In the genomic region with DNA sequence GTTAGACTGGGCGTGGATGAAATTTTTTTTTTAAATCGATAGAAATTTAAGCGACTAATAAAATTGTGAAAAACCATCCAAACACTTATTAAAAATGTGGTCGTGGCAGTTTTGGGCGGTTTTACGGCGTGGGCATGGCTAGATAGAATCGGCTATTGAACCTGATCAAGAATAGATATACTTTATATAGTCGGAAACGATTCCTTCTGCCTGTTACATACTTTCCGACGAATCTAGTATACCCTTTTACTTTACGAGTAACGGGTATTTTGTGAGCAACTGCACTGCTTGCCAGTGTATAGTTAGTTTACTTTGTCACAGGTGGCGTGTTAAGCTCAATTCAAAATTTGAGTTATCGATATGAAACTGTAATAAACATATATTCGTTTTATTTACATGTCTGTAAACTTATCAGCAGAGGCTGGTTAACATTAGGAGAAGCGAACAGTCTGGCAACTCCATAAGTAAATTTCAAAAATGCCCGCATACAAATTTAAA, we compare ENCODE assay signal across 1 fruit fly cellular context.
TF ChIP-seq lines count a peak whose summit lies in the region.

No protein-coding gene starts in this region.

TF ChIP-seq in whole organism, embryonic, 481 proteins besides CTCF, POLR2A, EP300 and RAD21 (continued from another document and continues in another):
- TF ChIP-seq stc (GFP tag; IDR thresholded peaks at IDR 0.05; lab: Robert Waterston, UW) (no peak; the same call in 1 of the 2 replicates), CG3281 (GFP tag; optimal IDR thresholded peaks at IDR 0.05; lab: Kevin White, UChicago) (peak; percentile 25), Lpt (GFP tag; optimal IDR thresholded peaks at IDR 0.05; lab: Kevin White, UChicago) (no peak), CG9932 (GFP tag; IDR thresholded peaks at IDR 0.05; lab: Robert Waterston, UW) (peak; percentile 71), crol (GFP tag; IDR thresholded peaks at IDR 0.05; lab: Robert Waterston, UW) (no peak), CG12236 (GFP tag; optimal IDR thresholded peaks at IDR 0.05; lab: Kevin White, UChicago) (no peak), CG14860 (GFP tag; IDR thresholded peaks at IDR 0.05; lab: Robert Waterston, UW; ENCODE audit: partially characterized antibody) (peak; percentile 56; the same call in 2 of the 3 replicates), CG4404 (GFP tag; IDR thresholded peaks at IDR 0.05; lab: Robert Waterston, UW) (no peak), CG31365 (tag; optimal IDR thresholded peaks at IDR 0.05; lab: Kevin White, UChicago) (peak; percentile 98), mirr (GFP tag; optimal IDR thresholded peaks at IDR 0.05; lab: Kevin White, UChicago) (no peak), ara (GFP tag; IDR thresholded peaks at IDR 0.05; lab: Robert Waterston, UW) (no peak; the same call in none of the 2 replicates), CG17912 (GFP tag; optimal IDR thresholded peaks at IDR 0.05; lab: Kevin White, UChicago) (peak; percentile 21), CG10654 (GFP tag; optimal IDR thresholded peaks at IDR 0.05; lab: Kevin White, UChicago) (no peak), CG14050 (GFP tag; IDR thresholded peaks at IDR 0.05; lab: Robert Waterston, UW) (peak; percentile 28; the same call in 2 of the 3 replicates), kni (GFP tag; optimal IDR thresholded peaks at IDR 0.05; lab: Kevin White, UChicago) (no peak), Doc2 (GFP tag; IDR thresholded peaks at IDR 0.05; lab: Robert Waterston, UW) (no peak), B-H2 (GFP tag; optimal IDR thresholded peaks at IDR 0.05; lab: Kevin White, UChicago) (peak; percentile 52), HHEX (GFP tag; optimal IDR thresholded peaks at IDR 0.05; lab: Kevin White, UChicago) (peak; percentile 41), btn (GFP tag; optimal IDR thresholded peaks at IDR 0.05; lab: Kevin White, UChicago) (no peak), Max (GFP tag; optimal IDR thresholded peaks at IDR 0.05; lab: Kevin White, UChicago) (no peak), CG6254 (GFP tag; optimal IDR thresholded peaks at IDR 0.05; lab: Kevin White, UChicago) (no peak), CG8359 (GFP tag; optimal IDR thresholded peaks at IDR 0.05; lab: Kevin White, UChicago; ENCODE audit: borderline replicate concordance) (no peak), sens (GFP tag; lab: Kevin White, UChicago) (peak; percentile 93), lov (optimal IDR thresholded peaks at IDR 0.05; lab: Kevin White, UChicago) (no peak), lov (GFP tag; IDR thresholded peaks at IDR 0.05; lab: Robert Waterston, UW) (no peak), ssp (GFP tag; IDR thresholded peaks at IDR 0.05; lab: Robert Waterston, UW) (no peak), CG18599 (GFP tag; optimal IDR thresholded peaks at IDR 0.05; lab: Kevin White, UChicago) (peak; percentile 47), nerfin-1 (tag; optimal IDR thresholded peaks at IDR 0.05; lab: Kevin White, UChicago) (no peak), emc (GFP tag; optimal IDR thresholded peaks at IDR 0.05; lab: Kevin White, UChicago) (no peak), gfzf (GFP tag; optimal IDR thresholded peaks at IDR 0.05; lab: Kevin White, UChicago) (peak; percentile 27), Gsc (GFP tag; IDR thresholded peaks at IDR 0.05; lab: Robert Waterston, UW) (no peak), ranshi (GFP tag; IDR thresholded peaks at IDR 0.05; lab: Robert Waterston, UW) (peak; percentile 31; the same call in 1 of the 2 replicates), CG10267 (tag; optimal IDR thresholded peaks at IDR 0.05; lab: Kevin White, UChicago) (peak; percentile 41), Taf1 (GFP tag; IDR thresholded peaks at IDR 0.05; lab: Robert Waterston, UW) (peak; percentile 15; the same call in 1 of the 2 replicates), vvl (GFP tag; IDR thresholded peaks at IDR 0.05; lab: Robert Waterston, UW) (peak; percentile 74), NfI (GFP tag; optimal IDR thresholded peaks at IDR 0.05; lab: Kevin White, UChicago) (peak; percentile 40), dmrt99B (tag; optimal IDR thresholded peaks at IDR 0.05; lab: Kevin White, UChicago) (peak; percentile 61), fd102C (GFP tag; optimal IDR thresholded peaks at IDR 0.05; lab: Kevin White, UChicago) (no peak), cg (GFP tag; optimal IDR thresholded peaks at IDR 0.05; lab: Kevin White, UChicago) (no peak), CG9609 (GFP tag; optimal IDR thresholded peaks at IDR 0.05; lab: Kevin White, UChicago) (no peak), CG34422 (GFP tag; IDR thresholded peaks at IDR 0.05; lab: Robert Waterston, UW) (peak; percentile 22; the same call in 1 of the 3 replicates), Abd-B (GFP tag; optimal IDR thresholded peaks at IDR 0.05; lab: Kevin White, UChicago) (peak; percentile 48), pan (optimal IDR thresholded peaks at IDR 0.05; lab: Kevin White, UChicago) (peak in 1 of 2 experiments; percentile 3), pan (GFP tag; optimal IDR thresholded peaks at IDR 0.05 in 1 of 2, IDR thresholded peaks at IDR 0.05 in 1 of 2) (peak in 1 of 2 experiments; percentile 60), CG10959 (GFP tag; IDR thresholded peaks at IDR 0.05; lab: Robert Waterston, UW) (no peak), CG43689 (GFP tag; IDR thresholded peaks at IDR 0.05; lab: Robert Waterston, UW) (0 out of 2 replicates have a peak, but pooled peaks have one; percentile 7), CG6175 (GFP tag; IDR thresholded peaks at IDR 0.05; lab: Robert Waterston, UW) (no peak), dan (GFP tag; IDR thresholded peaks at IDR 0.05; lab: Robert Waterston, UW) (no peak), disco-r (GFP tag; optimal IDR thresholded peaks at IDR 0.05; lab: Kevin White, UChicago) (no peak), cato (GFP tag; optimal IDR thresholded peaks at IDR 0.05; lab: Kevin White, UChicago; ENCODE audit: borderline replicate concordance) (no peak), CG32532 (GFP tag; IDR thresholded peaks at IDR 0.05; lab: Robert Waterston, UW) (peak; percentile 77), CG16863 (GFP tag; optimal IDR thresholded peaks at IDR 0.05; lab: Kevin White, UChicago) (peak; percentile 31), CG15514 (GFP tag; optimal IDR thresholded peaks at IDR 0.05; lab: Kevin White, UChicago) (peak; percentile 46), Fer1 (GFP tag; optimal IDR thresholded peaks at IDR 0.05; lab: Kevin White, UChicago) (peak; percentile 41), CG14667 (GFP tag; IDR thresholded peaks at IDR 0.05; lab: Robert Waterston, UW) (no peak), Dip3 (GFP tag; optimal IDR thresholded peaks at IDR 0.05; lab: Kevin White, UChicago) (peak; percentile 20), CG7987 (GFP tag; optimal IDR thresholded peaks at IDR 0.05; lab: Kevin White, UChicago) (peak; percentile 44), CG13624 (GFP tag; optimal IDR thresholded peaks at IDR 0.05; lab: Kevin White, UChicago) (peak; percentile 56), toy (GFP tag; IDR thresholded peaks at IDR 0.05; lab: Robert Waterston, UW) (no peak), CG11398 (GFP tag; optimal IDR thresholded peaks at IDR 0.05; lab: Kevin White, UChicago) (no peak), Mes4 (GFP tag; optimal IDR thresholded peaks at IDR 0.05; lab: Kevin White, UChicago) (no peak), CG4854 (GFP tag; optimal IDR thresholded peaks at IDR 0.05; lab: Kevin White, UChicago) (no peak), psq (GFP tag; optimal IDR thresholded peaks at IDR 0.05; lab: Kevin White, UChicago) (no peak), ase (GFP tag; IDR thresholded peaks at IDR 0.05; lab: Robert Waterston, UW) (peak; percentile 50; the same call in 1 of the 3 replicates), CG10321 (GFP tag; IDR thresholded peaks at IDR 0.05; lab: Robert Waterston, UW) (no peak), otp (GFP tag; IDR thresholded peaks at IDR 0.05; lab: Robert Waterston, UW) (no peak), Ptx1 (GFP tag; IDR thresholded peaks at IDR 0.05; lab: Robert Waterston, UW) (peak; percentile 57), ro (GFP tag; IDR thresholded peaks at IDR 0.05; lab: Robert Waterston, UW) (no peak), fru (optimal IDR thresholded peaks at IDR 0.05; lab: Kevin White, UChicago) (no peak), CG17568 (GFP tag; optimal IDR thresholded peaks at IDR 0.05; lab: Kevin White, UChicago) (no peak), al (GFP tag; IDR thresholded peaks at IDR 0.05; lab: Robert Waterston, UW) (peak; percentile 15; the same call in 1 of the 2 replicates), Nf-YA (GFP tag; IDR thresholded peaks at IDR 0.05; lab: Robert Waterston, UW) (peak; percentile 35; the same call in 1 of the 2 replicates), CG12744 (GFP tag; optimal IDR thresholded peaks at IDR 0.05; lab: Kevin White, UChicago) (no peak), CG33557 (GFP tag; optimal IDR thresholded peaks at IDR 0.05; lab: Kevin White, UChicago) (no peak), cad (GFP tag; optimal IDR thresholded peaks at IDR 0.05; lab: Kevin White, UChicago) (no peak), chm (GFP tag; IDR thresholded peaks at IDR 0.05; lab: Robert Waterston, UW) (0 out of 2 replicates have a peak, but pooled peaks have one; percentile 19), CG7357 (GFP tag; IDR thresholded peaks at IDR 0.05; lab: Robert Waterston, UW) (no peak), Atf6 (GFP tag; IDR thresholded peaks at IDR 0.05; lab: Robert Waterston, UW) (peak; percentile 53), caup (GFP tag; optimal IDR thresholded peaks at IDR 0.05; lab: Kevin White, UChicago; ENCODE audit: severe bottlenecking) (peak; percentile 32), CG6689 (GFP tag; IDR thresholded peaks at IDR 0.05; lab: Robert Waterston, UW) (0 out of 2 replicates have a peak, but pooled peaks have one; percentile 20), repo (GFP tag; optimal IDR thresholded peaks at IDR 0.05; lab: Kevin White, UChicago) (no peak), ab (GFP tag; optimal IDR thresholded peaks at IDR 0.05; lab: Kevin White, UChicago) (no peak), croc (GFP tag; conservative IDR thresholded peaks at IDR 0.05; lab: Robert Waterston, UW) (peak; percentile 18; the same call in 1 of the 3 replicates), h (optimal IDR thresholded peaks at IDR 0.05; lab: Kevin White, UChicago) (no peak), unpg (GFP tag; optimal IDR thresholded peaks at IDR 0.05; lab: Kevin White, UChicago) (peak; percentile 30), CG17359 (tag; optimal IDR thresholded peaks at IDR 0.05; lab: Kevin White, UChicago) (peak; percentile 34), CG3847 (GFP tag; IDR thresholded peaks at IDR 0.05; lab: Robert Waterston, UW) (peak; percentile 44), Deaf1 (tag; optimal IDR thresholded peaks at IDR 0.05; lab: Kevin White, UChicago) (no peak), Kr (GFP tag; optimal IDR thresholded peaks at IDR 0.05; lab: Kevin White, UChicago) (no peak), sim (GFP tag; IDR thresholded peaks at IDR 0.05; lab: Robert Waterston, UW) (no peak), CG5953 (GFP tag; IDR thresholded peaks at IDR 0.05; lab: Robert Waterston, UW) (no peak), YL-1 (GFP tag; optimal IDR thresholded peaks at IDR 0.05; lab: Kevin White, UChicago) (peak; percentile 7), CG2199 (GFP tag; IDR thresholded peaks at IDR 0.05; lab: Robert Waterston, UW) (no peak; the same call in 2 of the 3 replicates), CG7556 (GFP tag; optimal IDR thresholded peaks at IDR 0.05; lab: Kevin White, UChicago) (peak; percentile 37), CG12155 (GFP tag; optimal IDR thresholded peaks at IDR 0.05; lab: Kevin White, UChicago) (peak; percentile 25), Fer2 (tag; optimal IDR thresholded peaks at IDR 0.05; lab: Kevin White, UChicago) (no peak), CG17361 (GFP tag; IDR thresholded peaks at IDR 0.05; lab: Robert Waterston, UW) (0 out of 3 replicates have a peak, but pooled peaks have one; percentile 42), NFAT (GFP tag; IDR thresholded peaks at IDR 0.05; lab: Robert Waterston, UW) (peak; percentile 58; the same call in 1 of the 2 replicates), Dll (GFP tag; IDR thresholded peaks at IDR 0.05; lab: Robert Waterston, UW; ENCODE audit: partially characterized antibody) (peak; percentile 71), CG32767 (GFP tag; IDR thresholded peaks at IDR 0.05; lab: Robert Waterston, UW) (no peak), CG17186 (GFP tag; optimal IDR thresholded peaks at IDR 0.05; lab: Kevin White, UChicago) (peak; percentile 63), CG4424 (GFP tag; optimal IDR thresholded peaks at IDR 0.05; lab: Kevin White, UChicago) (peak; percentile 20), CG30403 (GFP tag; optimal IDR thresholded peaks at IDR 0.05; lab: Kevin White, UChicago) (peak; percentile 52), cas (GFP tag; IDR thresholded peaks at IDR 0.05; lab: Robert Waterston, UW) (no peak), Hr78 (GFP tag; optimal IDR thresholded peaks at IDR 0.05; lab: Kevin White, UChicago) (no peak), CG8290 (GFP tag; optimal IDR thresholded peaks at IDR 0.05; lab: Kevin White, UChicago) (peak; percentile 37), CG8290 (tag; optimal IDR thresholded peaks at IDR 0.05; lab: Kevin White, UChicago) (peak in 1 of 2 experiments; percentile 89), slp2 (GFP tag; optimal IDR thresholded peaks at IDR 0.05; lab: Kevin White, UChicago) (no peak), tap (tag; optimal IDR thresholded peaks at IDR 0.05; lab: Kevin White, UChicago) (no peak), CG8765 (GFP tag; IDR thresholded peaks at IDR 0.05; lab: Robert Waterston, UW) (no peak), CG4328 (GFP tag; optimal IDR thresholded peaks at IDR 0.05; lab: Kevin White, UChicago) (no peak), CG13775 (GFP tag; optimal IDR thresholded peaks at IDR 0.05; lab: Kevin White, UChicago) (peak; percentile 11), BtbVII (GFP tag; optimal IDR thresholded peaks at IDR 0.05; lab: Kevin White, UChicago) (no peak), bigmax (GFP tag; optimal IDR thresholded peaks at IDR 0.05; lab: Kevin White, UChicago) (no peak), CG15269 (tag; optimal IDR thresholded peaks at IDR 0.05; lab: Kevin White, UChicago) (peak; percentile 47), Dfd (GFP tag; optimal IDR thresholded peaks at IDR 0.05; lab: Kevin White, UChicago) (no peak), CG2889 (GFP tag; IDR thresholded peaks at IDR 0.05; lab: Robert Waterston, UW) (no peak), lab (GFP tag; optimal IDR thresholded peaks at IDR 0.05; lab: Kevin White, UChicago) (peak; percentile 48), HLHmδ (GFP tag; optimal IDR thresholded peaks at IDR 0.05; lab: Kevin White, UChicago) (no peak), CG9817 (tag; optimal IDR thresholded peaks at IDR 0.05; lab: Kevin White, UChicago) (peak; percentile 26), insv (GFP tag; optimal IDR thresholded peaks at IDR 0.05; lab: Kevin White, UChicago) (peak in 1 of 2 experiments; percentile 49), Trl (optimal IDR thresholded peaks at IDR 0.05; lab: Kevin White, UChicago) (no peak), Trl (GFP tag; optimal IDR thresholded peaks at IDR 0.05; lab: Kevin White, UChicago) (peak; percentile 67), gt (GFP tag; IDR thresholded peaks at IDR 0.05; lab: Robert Waterston, UW) (no peak), CG7271 (tag; optimal IDR thresholded peaks at IDR 0.05; lab: Kevin White, UChicago) (no peak), C15 (GFP tag; IDR thresholded peaks at IDR 0.05; lab: Robert Waterston, UW) (no peak)
